Worm (Caenorhabditis elegans): ENCODE results near the gene D1054.8.

The D1054.8 gene

ce11 chrV:10801154-10801553 lies 17.0 kb downstream of the D1054.8 start, which contains the start of gene D1054.18:
Gene D1054.18, minus strand, starts transcription at chrV:10801198.
- TF ChIP-seq nhr-25 (tag; optimal IDR thresholded peaks at IDR 0.05) (no peak), jun-1 (tag; optimal IDR thresholded peaks at IDR 0.05) (peak; percentile 32), elt-2 (tag; optimal IDR thresholded peaks at IDR 0.05) (peak; percentile 97), skn-1 (tag; optimal IDR thresholded peaks at IDR 0.05) (no peak), mdl-1 (tag; optimal IDR thresholded peaks at IDR 0.05) (no peak), hmg-11 (tag; optimal IDR thresholded peaks at IDR 0.05) (no peak), pha-4 (tag; optimal IDR thresholded peaks at IDR 0.05) (peak; percentile 57), daf-12 (tag; optimal IDR thresholded peaks at IDR 0.05) (no peak), pqm-1 (tag; optimal IDR thresholded peaks at IDR 0.05) (peak; percentile 90)

- TF ChIP-seq mdl-1 (tag; optimal IDR thresholded peaks at IDR 0.05) (no peak), nhr-23 (tag; optimal IDR thresholded peaks at IDR 0.05) (no peak), pqm-1 (tag; optimal IDR thresholded peaks at IDR 0.05) (peak; percentile 99), nhr-43 (tag; optimal IDR thresholded peaks at IDR 0.05; ENCODE audit: poor library complexity, severe bottlenecking) (no peak), unc-62 (GFP tag; optimal IDR thresholded peaks at IDR 0.05) (no peak), pha-4 (tag; optimal IDR thresholded peaks at IDR 0.05) (peak; percentile 62), nhr-237 (tag; optimal IDR thresholded peaks at IDR 0.05) (no peak), sea-2 (GFP tag; optimal IDR thresholded peaks at IDR 0.05) (no peak), ama-1 (optimal IDR thresholded peaks at IDR 0.05) (no peak), nhr-77 (tag; optimal IDR thresholded peaks at IDR 0.05) (no peak), tbx-2 (tag; optimal IDR thresholded peaks at IDR 0.05) (no peak), hmg-11 (tag; optimal IDR thresholded peaks at IDR 0.05) (no peak), ceh-82 (tag; optimal IDR thresholded peaks at IDR 0.05) (no peak), elt-3 (tag; optimal IDR thresholded peaks at IDR 0.05) (no peak), jun-1 (tag; optimal IDR thresholded peaks at IDR 0.05) (peak; percentile 52), elt-1 (tag; optimal IDR thresholded peaks at IDR 0.05) (no peak), nhr-76 (tag; optimal IDR thresholded peaks at IDR 0.05) (no peak), skn-1 (tag; optimal IDR thresholded peaks at IDR 0.05) (no peak), egl-27 (tag; optimal IDR thresholded peaks at IDR 0.05) (no peak), zag-1 (tag; optimal IDR thresholded peaks at IDR 0.05) (no peak), snpc-4 (tag; optimal IDR thresholded peaks at IDR 0.05) (no peak), elt-2 (tag; optimal IDR thresholded peaks at IDR 0.05) (peak; percentile 98), nhr-67 (tag; optimal IDR thresholded peaks at IDR 0.05) (no peak), ceh-28 (tag; optimal IDR thresholded peaks at IDR 0.05) (no peak)
Measured at ce11 chrV:10802060-10802459, 17.9 kb downstream of the D1054.8 start.

ce11 chrV:10804374-10804773 lies 20.3 kb downstream of the D1054.8 start, which contains the start of gene secs-1:
Gene secs-1, minus strand, starts transcription at chrV:10804474.
- no peak for TF ChIP-seq hmg-11 (tag; optimal IDR thresholded peaks at IDR 0.05)
- no peak for TF ChIP-seq daf-12 (tag; optimal IDR thresholded peaks at IDR 0.05)
- TF ChIP-seq jun-1 (tag; optimal IDR thresholded peaks at IDR 0.05) = no peak
- no peak for TF ChIP-seq nhr-77 (tag; optimal IDR thresholded peaks at IDR 0.05)
- TF ChIP-seq nfya-1 (tag; optimal IDR thresholded peaks at IDR 0.05; ENCODE audit: insufficient read depth) = no peak
- no peak for TF ChIP-seq skn-1 (tag; optimal IDR thresholded peaks at IDR 0.05)
- TF ChIP-seq zag-1 (tag; optimal IDR thresholded peaks at IDR 0.05) = no peak
- TF ChIP-seq nhr-237 (tag; optimal IDR thresholded peaks at IDR 0.05) = no peak
- TF ChIP-seq fkh-10 (GFP tag; optimal IDR thresholded peaks at IDR 0.05) = no peak
- TF ChIP-seq mdl-1 (tag; optimal IDR thresholded peaks at IDR 0.05) = no peak
- TF ChIP-seq lin-39 (tag; optimal IDR thresholded peaks at IDR 0.05) = no peak
- no peak for TF ChIP-seq ceh-82 (tag; optimal IDR thresholded peaks at IDR 0.05)
- no peak for TF ChIP-seq sea-2 (GFP tag; optimal IDR thresholded peaks at IDR 0.05)
- no peak for TF ChIP-seq elt-1 (tag; optimal IDR thresholded peaks at IDR 0.05)
- no peak for TF ChIP-seq pqm-1 (tag; optimal IDR thresholded peaks at IDR 0.05)
- TF ChIP-seq nhr-12 (tag; optimal IDR thresholded peaks at IDR 0.05) = no peak
- no peak for TF ChIP-seq nhr-43 (tag; optimal IDR thresholded peaks at IDR 0.05; ENCODE audit: poor library complexity, severe bottlenecking)
- no peak for TF ChIP-seq nhr-67 (tag; optimal IDR thresholded peaks at IDR 0.05)

ce11 chrV:10805934-10806333 lies 21.8 kb downstream of the D1054.8 start, which contains the start of gene prp-38:
Gene prp-38, minus strand, starts transcription at chrV:10806034.
- TF ChIP-seq egl-27 (tag; optimal IDR thresholded peaks at IDR 0.05) (no peak), nfya-1 (tag; optimal IDR thresholded peaks at IDR 0.05; ENCODE audit: insufficient read depth) (no peak), lsy-12 (tag; optimal IDR thresholded peaks at IDR 0.05) (no peak), ztf-11 (tag; optimal IDR thresholded peaks at IDR 0.05) (no peak), fos-1 (tag; optimal IDR thresholded peaks at IDR 0.05) (no peak), unc-62 (GFP tag; optimal IDR thresholded peaks at IDR 0.05) (no peak), nhr-77 (tag; optimal IDR thresholded peaks at IDR 0.05) (no peak), skn-1 (tag; optimal IDR thresholded peaks at IDR 0.05) (no peak), R02D3.7 (tag; optimal IDR thresholded peaks at IDR 0.05) (no peak), mml-1 (tag; optimal IDR thresholded peaks at IDR 0.05) (no peak), unc-39 (tag; optimal IDR thresholded peaks at IDR 0.05) (no peak), ceh-16 (tag; optimal IDR thresholded peaks at IDR 0.05) (no peak), nhr-11 (tag; optimal IDR thresholded peaks at IDR 0.05) (no peak), pqm-1 (tag; optimal IDR thresholded peaks at IDR 0.05) (no peak), ceh-82 (tag; optimal IDR thresholded peaks at IDR 0.05) (no peak), zag-1 (tag; optimal IDR thresholded peaks at IDR 0.05) (no peak), elt-3 (tag; optimal IDR thresholded peaks at IDR 0.05) (no peak), ama-1 (optimal IDR thresholded peaks at IDR 0.05) (no peak), nhr-23 (tag; optimal IDR thresholded peaks at IDR 0.05) (no peak)

Measured in whole organism, L3 larva.